Comparison of ENCODE assay signal across 6 fruit fly cellular contexts in genomic region chr3L:7804406-7805327, dm6.
A peak's percentile ranks its signal among the peaks of the same experiment; 100 is the strongest.
TF ChIP-seq lines count a peak whose summit lies in the region.

No protein-coding gene starts in this region.

- TF ChIP-seq CTCF in whole organism, embryonic (GFP tag; optimal IDR thresholded peaks at IDR 0.05; lab: Kevin White, UChicago) = no peak

TF ChIP-seq in whole organism, 6 proteins besides CTCF, POLR2A, EP300 and RAD21:
- TF ChIP-seq psq (optimal IDR thresholded peaks at IDR 0.05; lab: Kevin White, UChicago) (no peak), EcR (GFP tag; optimal IDR thresholded peaks at IDR 0.05; lab: Kevin White, UChicago) (peak; percentile 87 to 88)

TF ChIP-seq in whole organism, adult, 20 proteins besides CTCF, POLR2A, EP300 and RAD21:
- peak; percentile 73 for TF ChIP-seq kay (GFP tag; lab: Kevin White, UChicago; ENCODE audit: borderline replicate concordance)
- TF ChIP-seq CG14711 (tag; optimal IDR thresholded peaks at IDR 0.05; lab: Kevin White, UChicago) = no peak
- no peak for TF ChIP-seq toe (GFP tag; optimal IDR thresholded peaks at IDR 0.05; lab: Kevin White, UChicago)
- no peak for TF ChIP-seq CG33017 (tag; optimal IDR thresholded peaks at IDR 0.05; lab: Kevin White, UChicago)
- TF ChIP-seq CG5204 (GFP tag; optimal IDR thresholded peaks at IDR 0.05; lab: Kevin White, UChicago) = no peak
- TF ChIP-seq CG1620 (GFP tag; optimal IDR thresholded peaks at IDR 0.05; lab: Kevin White, UChicago) = no peak
- TF ChIP-seq Clk (GFP tag; optimal IDR thresholded peaks at IDR 0.05; lab: Kevin White, UChicago) = no peak
- TF ChIP-seq Mnt (GFP tag; optimal IDR thresholded peaks at IDR 0.05; lab: Kevin White, UChicago) = no peak
- no peak for TF ChIP-seq cic (GFP tag; optimal IDR thresholded peaks at IDR 0.05; lab: Kevin White, UChicago)
- no peak for TF ChIP-seq ovo (GFP tag; optimal IDR thresholded peaks at IDR 0.05; lab: Kevin White, UChicago)
- no peak for TF ChIP-seq bab1 (GFP tag; optimal IDR thresholded peaks at IDR 0.05; lab: Kevin White, UChicago)
- TF ChIP-seq CG7101 (tag; optimal IDR thresholded peaks at IDR 0.05; lab: Kevin White, UChicago) = no peak
- no peak for TF ChIP-seq Hr96 (GFP tag; optimal IDR thresholded peaks at IDR 0.05; lab: Kevin White, UChicago)
- TF ChIP-seq tj (GFP tag; optimal IDR thresholded peaks at IDR 0.05; lab: Kevin White, UChicago) = peak; percentile 18
- TF ChIP-seq CG12768 (GFP tag; optimal IDR thresholded peaks at IDR 0.05; lab: Kevin White, UChicago) = no peak

TF ChIP-seq in whole organism, embryonic, 481 proteins besides CTCF, POLR2A, EP300 and RAD21 (continues in another document):
- peak; percentile 52 for TF ChIP-seq Vsx1 (GFP tag; optimal IDR thresholded peaks at IDR 0.05; lab: Kevin White, UChicago)
- TF ChIP-seq chinmo (GFP tag; IDR thresholded peaks at IDR 0.05; lab: Robert Waterston, UW; ENCODE audit: partially characterized antibody) = peak; percentile 72; the same call in 2 of the 4 replicates
- peak; percentile 48; the same call in 1 of the 3 replicates for TF ChIP-seq CG2199 (GFP tag; IDR thresholded peaks at IDR 0.05; lab: Robert Waterston, UW)
- TF ChIP-seq Jarid2 (GFP tag; optimal IDR thresholded peaks at IDR 0.05; lab: Kevin White, UChicago) = peak; percentile 72
- no peak for TF ChIP-seq CG2889 (GFP tag; IDR thresholded peaks at IDR 0.05; lab: Robert Waterston, UW)
- peak; percentile 29 for TF ChIP-seq CG10543 (GFP tag; optimal IDR thresholded peaks at IDR 0.05; lab: Kevin White, UChicago)
- peak in 1 of 2 experiments; percentile 7 for TF ChIP-seq eve (GFP tag; optimal IDR thresholded peaks at IDR 0.05; lab: Kevin White, UChicago)
- peak; percentile 5 for TF ChIP-seq CG7987 (GFP tag; optimal IDR thresholded peaks at IDR 0.05; lab: Kevin White, UChicago)
- TF ChIP-seq CG12236 (GFP tag; optimal IDR thresholded peaks at IDR 0.05; lab: Kevin White, UChicago) = no peak
- TF ChIP-seq D19A (tag; optimal IDR thresholded peaks at IDR 0.05; lab: Kevin White, UChicago) = peak; percentile 31
- TF ChIP-seq vvl (GFP tag; IDR thresholded peaks at IDR 0.05; lab: Robert Waterston, UW) = 0 out of 2 replicates have a peak, but pooled peaks have one; percentile 16
- peak; percentile 39 for TF ChIP-seq sd (tag; optimal IDR thresholded peaks at IDR 0.05; lab: Kevin White, UChicago)
- TF ChIP-seq YL-1 (GFP tag; optimal IDR thresholded peaks at IDR 0.05; lab: Kevin White, UChicago) = peak; percentile 11
- TF ChIP-seq nom (GFP tag; optimal IDR thresholded peaks at IDR 0.05; lab: Kevin White, UChicago) = peak; percentile 62
- TF ChIP-seq CG2678 (tag; optimal IDR thresholded peaks at IDR 0.05; lab: Kevin White, UChicago) = peak; percentile 7
- TF ChIP-seq bsh (GFP tag; optimal IDR thresholded peaks at IDR 0.05; lab: Kevin White, UChicago) = peak in 1 of 2 experiments; percentile 28
- TF ChIP-seq CG9437 (GFP tag; optimal IDR thresholded peaks at IDR 0.05; lab: Kevin White, UChicago) = peak; percentile 83
- TF ChIP-seq phol (tag; optimal IDR thresholded peaks at IDR 0.05; lab: Kevin White, UChicago) = no peak

TF ChIP-seq in whole organism, prepupa, 60 proteins besides CTCF, POLR2A, EP300 and RAD21 (continues in another document):
- TF ChIP-seq Eip93F (GFP tag; optimal IDR thresholded peaks at IDR 0.05; lab: Kevin White, UChicago) (no peak), fd59A (GFP tag; optimal IDR thresholded peaks at IDR 0.05; lab: Kevin White, UChicago) (no peak), vri (GFP tag; optimal IDR thresholded peaks at IDR 0.05; lab: Kevin White, UChicago) (peak; percentile 97), CG11902 (GFP tag; optimal IDR thresholded peaks at IDR 0.05; lab: Kevin White, UChicago) (no peak), Blimp-1 (GFP tag; optimal IDR thresholded peaks at IDR 0.05; lab: Kevin White, UChicago) (no peak), eg (GFP tag; IDR thresholded peaks at IDR 0.05; lab: Robert Waterston, UW) (peak; percentile 52; the same call in 2 of the 3 replicates), achi (GFP tag; optimal IDR thresholded peaks at IDR 0.05; lab: Kevin White, UChicago) (peak; percentile 5), acj6 (GFP tag; optimal IDR thresholded peaks at IDR 0.05; lab: Kevin White, UChicago) (no peak), CG31627 (GFP tag; optimal IDR thresholded peaks at IDR 0.05; lab: Kevin White, UChicago) (no peak), Ets96B (tag; optimal IDR thresholded peaks at IDR 0.05; lab: Kevin White, UChicago) (peak; percentile 4), salr (GFP tag; optimal IDR thresholded peaks at IDR 0.05; lab: Kevin White, UChicago) (peak in 1 of 2 experiments; percentile 6), CG15336 (GFP tag; IDR thresholded peaks at IDR 0.05; lab: Robert Waterston, UW) (peak; percentile 39; the same call in 1 of the 2 replicates), Lpt (GFP tag; optimal IDR thresholded peaks at IDR 0.05; lab: Kevin White, UChicago) (peak; percentile 9), CG8319 (GFP tag; optimal IDR thresholded peaks at IDR 0.05; lab: Kevin White, UChicago) (no peak), spab (GFP tag; optimal IDR thresholded peaks at IDR 0.05; lab: Kevin White, UChicago) (no peak), Gug (GFP tag; IDR thresholded peaks at IDR 0.05; lab: Robert Waterston, UW) (no peak), Sox102F (GFP tag; optimal IDR thresholded peaks at IDR 0.05; lab: Kevin White, UChicago) (peak; percentile 18), Met (GFP tag; optimal IDR thresholded peaks at IDR 0.05; lab: Kevin White, UChicago) (no peak), CG11762 (GFP tag; optimal IDR thresholded peaks at IDR 0.05; lab: Kevin White, UChicago; ENCODE audit: insufficient read depth) (no peak), esn (GFP tag; optimal IDR thresholded peaks at IDR 0.05; lab: Kevin White, UChicago) (peak; percentile 14)

TF ChIP-seq in whole organism, pupa, 21 proteins besides CTCF, POLR2A, EP300 and RAD21:
- peak; percentile 25 for TF ChIP-seq CG8159 (tag; optimal IDR thresholded peaks at IDR 0.05; lab: Kevin White, UChicago)
- no peak for TF ChIP-seq CG8301 (tag; optimal IDR thresholded peaks at IDR 0.05; lab: Kevin White, UChicago)
- peak; percentile 48 for TF ChIP-seq gl (tag; optimal IDR thresholded peaks at IDR 0.05; lab: Kevin White, UChicago)
- no peak for TF ChIP-seq D1 (tag; optimal IDR thresholded peaks at IDR 0.05; lab: Kevin White, UChicago)
- no peak for TF ChIP-seq fd96Ca (GFP tag; IDR thresholded peaks at IDR 0.05; lab: Robert Waterston, UW)
- no peak for TF ChIP-seq CG9948 (tag; optimal IDR thresholded peaks at IDR 0.05; lab: Kevin White, UChicago)
- TF ChIP-seq CG14655 (GFP tag; optimal IDR thresholded peaks at IDR 0.05; lab: Kevin White, UChicago) = no peak
- TF ChIP-seq CG32121 (GFP tag; IDR thresholded peaks at IDR 0.05; lab: Robert Waterston, UW) = no peak
- TF ChIP-seq rn (GFP tag; IDR thresholded peaks at IDR 0.05; lab: Robert Waterston, UW) = no peak
- no peak for TF ChIP-seq Pif1A (GFP tag; optimal IDR thresholded peaks at IDR 0.05; lab: Kevin White, UChicago)
- TF ChIP-seq CG12605 (GFP tag; IDR thresholded peaks at IDR 0.05; lab: Robert Waterston, UW) = peak; percentile 32; the same call in 1 of the 2 replicates
- TF ChIP-seq CG4496 (GFP tag; IDR thresholded peaks at IDR 0.05; lab: Robert Waterston, UW) = peak; percentile 37; the same call in 1 of the 3 replicates
- no peak for TF ChIP-seq CG17806 (tag; optimal IDR thresholded peaks at IDR 0.05; lab: Kevin White, UChicago)
- peak; percentile 50 for TF ChIP-seq Ets98B (GFP tag; IDR thresholded peaks at IDR 0.05; lab: Robert Waterston, UW)
- peak; percentile 34 for TF ChIP-seq Snoo (tag; optimal IDR thresholded peaks at IDR 0.05; lab: Kevin White, UChicago)
- TF ChIP-seq CG13204 (GFP tag; optimal IDR thresholded peaks at IDR 0.05; lab: Kevin White, UChicago) = peak; percentile 20
- TF ChIP-seq EcR (GFP tag; optimal IDR thresholded peaks at IDR 0.05; lab: Kevin White, UChicago) = peak; percentile 94
- TF ChIP-seq CG15710 (tag; optimal IDR thresholded peaks at IDR 0.05; lab: Kevin White, UChicago) = peak; percentile 35
- TF ChIP-seq CG34367 (tag; optimal IDR thresholded peaks at IDR 0.05; lab: Kevin White, UChicago) = peak; percentile 13
- TF ChIP-seq CG10348 (GFP tag; IDR thresholded peaks at IDR 0.05; lab: Robert Waterston, UW) = no peak
- peak; percentile 25 for TF ChIP-seq Pif1B (GFP tag; optimal IDR thresholded peaks at IDR 0.05; lab: Kevin White, UChicago)

TF ChIP-seq in whole organism, wandering third instar larva, 38 proteins besides CTCF, POLR2A, EP300 and RAD21 (continues in another document):
- no peak for TF ChIP-seq foxo (GFP tag; optimal IDR thresholded peaks at IDR 0.05; lab: Kevin White, UChicago)
- no peak for TF ChIP-seq rgr (GFP tag; optimal IDR thresholded peaks at IDR 0.05; lab: Kevin White, UChicago)
- no peak for TF ChIP-seq CG9705 (GFP tag; optimal IDR thresholded peaks at IDR 0.05; lab: Kevin White, UChicago)
- peak; percentile 68 for TF ChIP-seq CrebA (GFP tag; optimal IDR thresholded peaks at IDR 0.05; lab: Kevin White, UChicago; ENCODE audit: borderline replicate concordance)
- no peak for TF ChIP-seq Jra (GFP tag; optimal IDR thresholded peaks at IDR 0.05; lab: Kevin White, UChicago)
- no peak for TF ChIP-seq Rel (GFP tag; optimal IDR thresholded peaks at IDR 0.05; lab: Kevin White, UChicago)
- peak; percentile 30 for TF ChIP-seq Rel (tag; optimal IDR thresholded peaks at IDR 0.05; lab: Kevin White, UChicago)
- no peak for TF ChIP-seq CG32264 (GFP tag; optimal IDR thresholded peaks at IDR 0.05; lab: Kevin White, UChicago)
- TF ChIP-seq sage (GFP tag; optimal IDR thresholded peaks at IDR 0.05; lab: Kevin White, UChicago) = peak; percentile 38
- no peak for TF ChIP-seq HLH106 (tag; optimal IDR thresholded peaks at IDR 0.05; lab: Kevin White, UChicago)
- no peak for TF ChIP-seq OdsH (GFP tag; optimal IDR thresholded peaks at IDR 0.05; lab: Kevin White, UChicago)
- TF ChIP-seq dmrt93B (GFP tag; optimal IDR thresholded peaks at IDR 0.05; lab: Kevin White, UChicago) = no peak
- TF ChIP-seq Dfd (GFP tag; optimal IDR thresholded peaks at IDR 0.05; lab: Kevin White, UChicago) = peak; percentile 51
- TF ChIP-seq dl (GFP tag; optimal IDR thresholded peaks at IDR 0.05; lab: Kevin White, UChicago; ENCODE audit: insufficient read depth in 1 of 2, partially characterized antibody in 2 of 2) = peak in 1 of 2 experiments; percentile 30
- TF ChIP-seq lola (GFP tag; optimal IDR thresholded peaks at IDR 0.05; lab: Kevin White, UChicago) = no peak
- TF ChIP-seq N (GFP tag; optimal IDR thresholded peaks at IDR 0.05; lab: Kevin White, UChicago) = peak; percentile 41
- no peak for TF ChIP-seq dsf (GFP tag; optimal IDR thresholded peaks at IDR 0.05; lab: Kevin White, UChicago; ENCODE audit: borderline replicate concordance)
- peak; percentile 45 for TF ChIP-seq brk (GFP tag; optimal IDR thresholded peaks at IDR 0.05; lab: Kevin White, UChicago)
- no peak for TF ChIP-seq woc (GFP tag; optimal IDR thresholded peaks at IDR 0.05; lab: Kevin White, UChicago)
- no peak for TF ChIP-seq usp (GFP tag; optimal IDR thresholded peaks at IDR 0.05; lab: Kevin White, UChicago)
- TF ChIP-seq ey (GFP tag; optimal IDR thresholded peaks at IDR 0.05; lab: Kevin White, UChicago) = no peak
- peak; percentile 1 for TF ChIP-seq Hnf4 (GFP tag; optimal IDR thresholded peaks at IDR 0.05; lab: Kevin White, UChicago)
- TF ChIP-seq h (GFP tag; optimal IDR thresholded peaks at IDR 0.05; lab: Kevin White, UChicago) = no peak
- TF ChIP-seq Dif (GFP tag; optimal IDR thresholded peaks at IDR 0.05; lab: Kevin White, UChicago; ENCODE audit: partially characterized antibody) = peak; percentile 73
